Fruit fly (Drosophila melanogaster): ENCODE data around the gene CG10077.

CG10077 gene

dm6 chr3L:6975875-6976274, 20.2 kb upstream of the CG10077 start:
- TF ChIP-seq cg (GFP tag; optimal IDR thresholded peaks at IDR 0.05) (peak; percentile 49), slou (GFP tag; optimal IDR thresholded peaks at IDR 0.05) (no peak), gsb (GFP tag; IDR thresholded peaks at IDR 0.05) (no peak), ci (GFP tag; IDR thresholded peaks at IDR 0.05) (peak; percentile 28; the same call in 2 of the 3 replicates), CG7357 (GFP tag; IDR thresholded peaks at IDR 0.05) (no peak), CG3407 (GFP tag; optimal IDR thresholded peaks at IDR 0.05) (no peak), CG12219 (GFP tag; optimal IDR thresholded peaks at IDR 0.05) (no peak), CG14965 (GFP tag; optimal IDR thresholded peaks at IDR 0.05; ENCODE audit: borderline replicate concordance) (no peak), Hr39 (optimal IDR thresholded peaks at IDR 0.05) (peak; percentile 84), Rfx (GFP tag; IDR thresholded peaks at IDR 0.05) (peak; percentile 12; the same call in 1 of the 2 replicates), Bdp1 (GFP tag; optimal IDR thresholded peaks at IDR 0.05) (no peak), CG10267 (tag; optimal IDR thresholded peaks at IDR 0.05) (no peak), C15 (GFP tag; IDR thresholded peaks at IDR 0.05) (no peak), CG1233 (GFP tag; optimal IDR thresholded peaks at IDR 0.05) (no peak), CG5180 (GFP tag; optimal IDR thresholded peaks at IDR 0.05) (no peak), az2 (GFP tag; optimal IDR thresholded peaks at IDR 0.05) (no peak), gro (GFP tag; optimal IDR thresholded peaks at IDR 0.05) (no peak), CG9215 (GFP tag; IDR thresholded peaks at IDR 0.05) (no peak), CG4617 (GFP tag; optimal IDR thresholded peaks at IDR 0.05; ENCODE audit: borderline replicate concordance) (no peak), Taf1 (GFP tag; IDR thresholded peaks at IDR 0.05) (no peak), peb (GFP tag; IDR thresholded peaks at IDR 0.05) (no peak), bcd (GFP tag; optimal IDR thresholded peaks at IDR 0.05) (no peak), CG10321 (GFP tag; IDR thresholded peaks at IDR 0.05) (peak; percentile 50; the same call in 1 of the 2 replicates), CG9797 (GFP tag; optimal IDR thresholded peaks at IDR 0.05) (no peak), sc (optimal IDR thresholded peaks at IDR 0.05) (no peak), sc (GFP tag; optimal IDR thresholded peaks at IDR 0.05) (no peak), btn (GFP tag; optimal IDR thresholded peaks at IDR 0.05) (no peak), CG17802 (tag; optimal IDR thresholded peaks at IDR 0.05) (peak; percentile 96), dm (GFP tag; optimal IDR thresholded peaks at IDR 0.05) (no peak), Camta (GFP tag; optimal IDR thresholded peaks at IDR 0.05) (no peak), CG14860 (GFP tag; IDR thresholded peaks at IDR 0.05; ENCODE audit: partially characterized antibody) (no peak), pan (optimal IDR thresholded peaks at IDR 0.05) (no peak), pan (GFP tag; optimal IDR thresholded peaks at IDR 0.05 in 1 of 2, IDR thresholded peaks at IDR 0.05 in 1 of 2) (peak in 1 of 2 experiments; percentile 31), HHEX (GFP tag; optimal IDR thresholded peaks at IDR 0.05) (no peak), Abd-B (GFP tag; optimal IDR thresholded peaks at IDR 0.05) (no peak), CG1602 (GFP tag; optimal IDR thresholded peaks at IDR 0.05) (no peak), eve (GFP tag; optimal IDR thresholded peaks at IDR 0.05) (no peak), Awh (GFP tag; IDR thresholded peaks at IDR 0.05) (peak; percentile 73; the same call in 1 of the 2 replicates), Bgb (GFP tag; IDR thresholded peaks at IDR 0.05; ENCODE audit: partially characterized antibody) (no peak), CG1832 (GFP tag; optimal IDR thresholded peaks at IDR 0.05) (peak; percentile 53), CG8281 (tag; optimal IDR thresholded peaks at IDR 0.05) (no peak), chinmo (GFP tag; IDR thresholded peaks at IDR 0.05; ENCODE audit: partially characterized antibody) (0 out of 4 replicates have a peak, but pooled peaks have one; percentile 68), Drgx (GFP tag; IDR thresholded peaks at IDR 0.05) (no peak), Pdp1 (GFP tag; optimal IDR thresholded peaks at IDR 0.05) (peak in 1 of 2 experiments; percentile 88), CG2199 (GFP tag; IDR thresholded peaks at IDR 0.05) (0 out of 3 replicates have a peak, but pooled peaks have one; percentile 49), p53 (GFP tag; optimal IDR thresholded peaks at IDR 0.05) (no peak), sna (GFP tag; IDR thresholded peaks at IDR 0.05; ENCODE audit: partially characterized antibody) (no peak), Ets97D (GFP tag; optimal IDR thresholded peaks at IDR 0.05) (no peak), Elba2 (GFP tag; optimal IDR thresholded peaks at IDR 0.05) (no peak), sens (GFP tag) (no peak), Hr78 (GFP tag; optimal IDR thresholded peaks at IDR 0.05) (peak in 1 of 2 experiments; percentile 57), row (GFP tag; IDR thresholded peaks at IDR 0.05) (peak; percentile 10; the same call in 1 of the 3 replicates)

Measured in whole organism, embryonic.